Worm (Caenorhabditis elegans) whole organism, mixed stage, embryonic: ENCODE measurements around the gene F46H5.11.

ENCODE experiments used
- M03D4.4 ChIP-seq: sonication (generic microtip); optimal IDR thresholded peaks from 2 replicates; lab custom pipeline; 2017; ENCODE audit warnings: mild to moderate bottlenecking, missing genetic modification characterization, missing compliant biosample characterization
- bed-3 ChIP-seq: fragments of 200-800 bp; sonication (Bioruptor generic); optimal IDR thresholded peaks from 3 replicates; lab custom pipeline; 2018; ENCODE audit warnings: mild to moderate bottlenecking, missing genetic modification characterization, moderate library complexity, missing compliant biosample characterization
- blmp-1 ChIP-seq: fragments of 150-350 bp; optimal IDR thresholded peaks from 2 replicates; lab custom pipeline; 2014; ENCODE audit warnings: missing biosample characterization, missing genetic modification characterization
- ceh-39 ChIP-seq: fragments of 150-350 bp; optimal IDR thresholded peaks from 2 replicates; lab custom pipeline; 2014; ENCODE audit warnings: missing biosample characterization, missing genetic modification characterization
- ceh-43 ChIP-seq: fragments of 200-800 bp; sonication (Bioruptor generic); optimal IDR thresholded peaks from 2 replicates; lab custom pipeline; 2018; ENCODE audit warnings: mild to moderate bottlenecking, missing genetic modification characterization, moderate library complexity, missing compliant biosample characterization
- ceh-83 ChIP-seq: fragments of 200-800 bp; sonication (Bioruptor generic); optimal IDR thresholded peaks from 2 replicates; lab custom pipeline; 2018; ENCODE audit warnings: mild to moderate bottlenecking, missing genetic modification characterization, missing compliant biosample characterization
- ces-1 ChIP-seq: fragments of 150-350 bp; optimal IDR thresholded peaks from 2 replicates; lab custom pipeline; 2014; ENCODE audit warnings: missing biosample characterization, missing genetic modification reagents, missing genetic modification characterization
- cnd-1 ChIP-seq: fragments of 200-800 bp; sonication (Bioruptor generic); optimal IDR thresholded peaks from 2 replicates; lab custom pipeline; 2018; ENCODE audit warnings: mild to moderate bottlenecking, missing genetic modification characterization, missing compliant biosample characterization
- drap-1 ChIP-seq: fragments of 200-800 bp; sonication (Bioruptor generic); optimal IDR thresholded peaks from 3 replicates; lab custom pipeline; 2018; ENCODE audit warnings: mild to moderate bottlenecking, missing genetic modification characterization, missing compliant biosample characterization
- elt-1 ChIP-seq: sonication (generic microtip); optimal IDR thresholded peaks from 2 replicates; lab custom pipeline; 2017; ENCODE audit warnings: missing genetic modification characterization, mild to moderate bottlenecking, missing compliant biosample characterization, antibody characterized with exemption, moderate library complexity, borderline replicate concordance; ENCODE audit not compliant: insufficient read depth
- elt-3 ChIP-seq: fragments of 150-350 bp; optimal IDR thresholded peaks from 2 replicates; lab custom pipeline; 2014; ENCODE audit warnings: missing biosample characterization, missing genetic modification characterization
- flh-1 ChIP-seq: fragments of 200-800 bp; sonication (Bioruptor generic); optimal IDR thresholded peaks from 2 replicates; lab custom pipeline; 2018; ENCODE audit warnings: mild to moderate bottlenecking, missing genetic modification characterization, moderate library complexity, missing compliant biosample characterization
- ham-2 ChIP-seq: fragments of 200-800 bp; sonication (Bioruptor generic); optimal IDR thresholded peaks from 2 replicates; lab custom pipeline; 2018; ENCODE audit warnings: mild to moderate bottlenecking, missing genetic modification characterization, missing compliant biosample characterization
- hlh-1 ChIP-seq: fragments of 150-350 bp; optimal IDR thresholded peaks from 2 replicates; lab custom pipeline; 2014; ENCODE audit warnings: missing biosample characterization, missing genetic modification reagents, missing genetic modification characterization
- lin-13 ChIP-seq: fragments of 150-350 bp; optimal IDR thresholded peaks from 2 replicates; lab custom pipeline; 2014; ENCODE audit warnings: missing biosample characterization, missing genetic modification characterization
- lin-32 ChIP-seq: fragments of 200-800 bp; sonication (Bioruptor generic); optimal IDR thresholded peaks from 2 replicates; lab custom pipeline; 2018; ENCODE audit warnings: mild to moderate bottlenecking, missing genetic modification characterization, missing compliant biosample characterization
- mab-5 ChIP-seq: fragments of 150-350 bp; optimal IDR thresholded peaks from 2 replicates; lab custom pipeline; 2014; ENCODE audit warnings: missing biosample characterization, missing genetic modification characterization
- mep-1 ChIP-seq: fragments of 150-350 bp; optimal IDR thresholded peaks from 2 replicates; lab custom pipeline; 2017; ENCODE audit warnings: missing biosample characterization, missing genetic modification reagents, missing genetic modification characterization, inconsistent platforms
- mls-2 ChIP-seq: sonication (generic microtip); optimal IDR thresholded peaks from 2 replicates; lab custom pipeline; 2016; ENCODE audit warnings: mild to moderate bottlenecking, missing genetic modification characterization, moderate library complexity, missing compliant biosample characterization
- nhr-2 ChIP-seq: fragments of 150-350 bp; optimal IDR thresholded peaks from 2 replicates; lab custom pipeline; 2014; ENCODE audit warnings: missing biosample characterization, missing genetic modification characterization
- nhr-237 ChIP-seq: fragments of 150-350 bp; optimal IDR thresholded peaks from 2 replicates; lab custom pipeline; 2014; ENCODE audit warnings: missing biosample characterization, missing genetic modification characterization
- nhr-28 ChIP-seq: fragments of 150-350 bp; optimal IDR thresholded peaks from 2 replicates; lab custom pipeline; 2014; ENCODE audit warnings: missing biosample characterization, missing genetic modification characterization
- nhr-76 ChIP-seq: sonication (generic microtip); optimal IDR thresholded peaks from 2 replicates; lab custom pipeline; 2017; ENCODE audit warnings: missing biosample characterization, missing genetic modification characterization
- pha-4 ChIP-seq: fragments of 150-350 bp; optimal IDR thresholded peaks from 2 replicates; lab custom pipeline; 2018; ENCODE audit warnings: missing biosample characterization, missing genetic modification reagents, missing genetic modification characterization
- sem-2 ChIP-seq: fragments of 200-800 bp; sonication (Bioruptor generic); optimal IDR thresholded peaks from 2 replicates; lab custom pipeline; 2018; ENCODE audit warnings: mild to moderate bottlenecking, missing genetic modification characterization, missing compliant biosample characterization
- snpc-4 ChIP-seq: fragments of 150-350 bp; optimal IDR thresholded peaks from 2 replicates; lab custom pipeline; 2014; ENCODE audit warnings: missing biosample characterization, missing genetic modification characterization
- sptf-1 ChIP-seq: sonication (generic microtip); optimal IDR thresholded peaks from 2 replicates; lab custom pipeline; 2017; ENCODE audit warnings: mild to moderate bottlenecking, missing genetic modification characterization, moderate library complexity, missing compliant biosample characterization
- tbx-8 ChIP-seq: fragments of 200-800 bp; sonication (Bioruptor generic); optimal IDR thresholded peaks from 2 replicates; lab custom pipeline; 2018; ENCODE audit warnings: mild to moderate bottlenecking, missing genetic modification characterization, moderate library complexity, missing compliant biosample characterization
- unc-120 ChIP-seq: sonication (generic microtip); optimal IDR thresholded peaks from 2 replicates; lab custom pipeline; 2017; ENCODE audit warnings: missing genetic modification characterization, missing compliant biosample characterization; ENCODE audit not compliant: poor library complexity, severe bottlenecking
- unc-39 ChIP-seq: fragments of 150-350 bp; optimal IDR thresholded peaks from 2 replicates; lab custom pipeline; 2014; ENCODE audit warnings: missing biosample characterization, missing genetic modification characterization
- unc-62 ChIP-seq: fragments of 150-350 bp; optimal IDR thresholded peaks from 2 replicates; lab custom pipeline; 2014; ENCODE audit warnings: missing biosample characterization, missing genetic modification reagents, missing genetic modification characterization
- zip-8 ChIP-seq: fragments of 150-350 bp; optimal IDR thresholded peaks from 2 replicates; lab custom pipeline; 2014; ENCODE audit warnings: missing biosample characterization, missing genetic modification characterization
- ztf-11 ChIP-seq: fragments of 150-350 bp; optimal IDR thresholded peaks from 2 replicates; lab custom pipeline; 2014; ENCODE audit warnings: missing biosample characterization, missing genetic modification characterization

The F46H5.11 gene

DNA sequence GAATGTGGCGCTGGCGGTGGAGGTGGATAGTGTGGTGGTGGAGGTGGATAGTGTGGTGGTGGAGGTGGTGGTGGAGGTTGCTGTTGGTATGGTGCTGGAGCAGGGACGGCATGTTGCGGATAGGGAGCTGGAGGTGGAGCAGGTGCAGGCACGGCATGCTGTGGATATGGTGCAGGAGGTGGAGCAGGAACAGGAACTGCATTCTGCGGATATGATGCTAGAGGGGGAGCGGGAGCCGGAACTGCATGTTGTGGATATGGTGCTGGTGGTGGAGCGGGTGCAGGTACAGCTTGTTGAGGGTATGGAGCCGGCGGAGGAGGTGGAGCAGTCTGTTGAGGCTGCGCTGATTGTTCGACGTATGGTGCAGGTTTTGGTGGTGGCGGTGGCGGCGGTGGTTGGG is 2.9 kb downstream of the F46H5.11 start:
- TF ChIP-seq ztf-11 (no peak), mls-2 (tag; lab: Kevin White, UChicago) (peak; percentile 11), drap-1 (GFP tag; lab: Kevin White, UChicago) (peak; percentile 20), nhr-76 (no peak)

DNA sequence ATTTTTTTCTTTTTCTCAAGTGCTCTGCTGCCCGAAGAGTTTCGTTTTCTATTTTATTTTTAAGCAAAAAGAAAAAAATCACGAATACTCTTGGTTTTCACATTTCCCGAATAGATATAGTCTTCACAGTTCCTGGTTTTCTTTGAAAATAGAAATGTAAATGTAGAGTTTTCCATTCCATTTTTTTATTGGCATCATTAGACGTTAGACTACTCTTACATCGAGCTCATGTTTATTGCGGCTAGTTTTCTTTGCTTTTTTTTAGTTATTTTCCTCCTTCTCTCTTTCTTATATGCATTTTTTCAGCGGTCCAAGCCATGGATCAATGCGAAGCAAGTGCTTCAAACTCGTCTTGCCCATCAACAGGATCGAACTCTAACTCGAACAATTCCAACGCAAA is 6.5 kb downstream of the F46H5.11 start, which contains the start of gene F46H5.2:
Gene F46H5.2 (plus strand): TSS at position 301 of the 400 bp plus-strand sequence.
- TF ChIP-seq flh-1 (no peak), ceh-43 (GFP tag; lab: Kevin White, UChicago) (no peak), tbx-8 (GFP tag; lab: Kevin White, UChicago) (no peak), nhr-76 (no peak), ceh-39 (tag; lab: Kevin White, UChicago) (no peak), nhr-28 (tag; lab: Kevin White, UChicago) (no peak), M03D4.4 (tag; lab: Kevin White, UChicago) (no peak), unc-62 (no peak), mab-5 (tag; lab: Kevin White, UChicago) (no peak), mls-2 (tag; lab: Kevin White, UChicago) (no peak), lin-13 (no peak), unc-39 (tag; lab: Kevin White, UChicago) (no peak), elt-1 (no peak), zip-8 (tag; lab: Kevin White, UChicago) (no peak), pha-4 (tag; lab: Kevin White, UChicago) (no peak), ztf-11 (no peak), ham-2 (GFP tag; lab: Kevin White, UChicago) (no peak), bed-3 (GFP tag; lab: Kevin White, UChicago) (no peak), hlh-1 (no peak)
- TF ChIP-seq, all 35 proteins: peak for 0

DNA sequence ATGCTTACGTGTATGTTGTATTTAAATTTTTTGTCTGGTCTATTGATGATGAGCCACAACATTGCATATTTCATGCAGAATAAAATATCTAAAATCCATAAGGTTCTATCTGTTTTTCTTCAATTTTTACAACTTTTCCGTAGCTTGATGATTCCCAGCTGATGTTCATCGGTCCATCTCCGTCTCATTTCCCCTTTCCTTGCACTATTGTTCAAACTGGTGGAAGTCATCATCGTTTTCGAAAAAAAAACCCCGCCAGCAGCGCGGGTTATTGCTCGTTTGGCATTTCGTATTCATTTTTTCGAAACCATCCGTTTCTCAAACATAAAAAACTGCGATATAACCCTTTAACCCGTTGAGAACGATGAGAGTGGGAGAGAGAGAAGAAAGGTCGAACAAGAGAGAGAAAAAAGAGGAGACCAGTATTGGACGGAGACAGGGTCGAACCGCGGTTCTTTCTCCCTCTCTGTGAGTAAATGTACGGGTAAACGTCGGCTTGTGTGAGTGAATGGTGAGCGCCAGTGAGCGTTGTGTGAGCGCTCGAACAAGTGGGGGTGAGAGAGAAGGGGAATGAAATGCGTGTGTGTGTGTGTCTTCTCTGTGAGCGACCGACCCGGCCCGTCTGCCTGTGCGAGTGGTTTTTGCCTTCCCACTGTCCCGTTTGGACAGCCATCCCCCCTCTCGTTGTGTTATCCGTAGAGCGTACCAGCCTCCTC is 7.1 kb downstream of the F46H5.11 start:
- peak; percentile 86 for TF ChIP-seq unc-39 (tag; lab: Kevin White, UChicago)
- peak; percentile 43 for TF ChIP-seq mep-1 (tag; lab: Kevin White, UChicago)
- no peak for TF ChIP-seq snpc-4
- TF ChIP-seq blmp-1 (tag; lab: Kevin White, UChicago), result no peak
- TF ChIP-seq elt-3 (tag; lab: Kevin White, UChicago), result no peak
- TF ChIP-seq bed-3 (GFP tag; lab: Kevin White, UChicago), result no peak
- TF ChIP-seq sem-2, result no peak
- peak; percentile 78 for TF ChIP-seq unc-62
- TF ChIP-seq ceh-83 (GFP tag; lab: Kevin White, UChicago), result peak; percentile 15
- TF ChIP-seq unc-120 (tag; lab: Kevin White, UChicago), result peak; percentile 81
- peak; percentile 61 for TF ChIP-seq M03D4.4 (tag; lab: Kevin White, UChicago)
- peak; percentile 55 for TF ChIP-seq nhr-2 (tag; lab: Kevin White, UChicago)
- TF ChIP-seq lin-32, result peak; percentile 54
- peak; percentile 69 for TF ChIP-seq pha-4 (tag; lab: Kevin White, UChicago)
- no peak for TF ChIP-seq zip-8 (tag; lab: Kevin White, UChicago)
- TF ChIP-seq cnd-1 (tag; lab: Kevin White, UChicago), result peak; percentile 11
- TF ChIP-seq ztf-11, result peak; percentile 73
- peak; percentile 76 for TF ChIP-seq ham-2 (GFP tag; lab: Kevin White, UChicago)
- peak; percentile 3 for TF ChIP-seq ceh-39 (tag; lab: Kevin White, UChicago)
- TF ChIP-seq hlh-1, result peak; percentile 65
- TF ChIP-seq ceh-43 (GFP tag; lab: Kevin White, UChicago), result peak; percentile 3
- TF ChIP-seq ces-1, result peak; percentile 39
- no peak for TF ChIP-seq mab-5 (tag; lab: Kevin White, UChicago)
- peak; percentile 74 for TF ChIP-seq mls-2 (tag; lab: Kevin White, UChicago)
- no peak for TF ChIP-seq nhr-76
- TF ChIP-seq elt-1, result peak; percentile 31
- peak; percentile 77 for TF ChIP-seq lin-13
- peak; percentile 72 for TF ChIP-seq sptf-1 (tag; lab: Kevin White, UChicago)
- TF ChIP-seq nhr-237 (tag; lab: Kevin White, UChicago), result peak; percentile 68
- TF ChIP-seq drap-1 (GFP tag; lab: Kevin White, UChicago), result peak; percentile 67
